Fruit fly (Drosophila melanogaster): Measurements from ENCODE around the gene cad.

Gene cad

dm6 chr2L:20805624-20806339, 35.3 kb downstream of the cad start (continued):
- TF ChIP-seq Xbp1 (GFP tag; optimal IDR thresholded peaks at IDR 0.05) (peak; percentile 95), Sry-β (GFP tag; optimal IDR thresholded peaks at IDR 0.05) (peak; percentile 45), hkb (optimal IDR thresholded peaks at IDR 0.05) (no peak), hkb (GFP tag; IDR thresholded peaks at IDR 0.05) (peak; percentile 94), Dll (GFP tag; IDR thresholded peaks at IDR 0.05; ENCODE audit: partially characterized antibody) (peak; percentile 64; the same call in 2 of the 4 replicates), stwl (tag; optimal IDR thresholded peaks at IDR 0.05) (peak; percentile 45), rib (GFP tag; IDR thresholded peaks at IDR 0.05) (peak; percentile 91), CG2120 (GFP tag; optimal IDR thresholded peaks at IDR 0.05) (peak; percentile 96), CG10321 (GFP tag; IDR thresholded peaks at IDR 0.05) (peak; percentile 73; the same call in 1 of the 2 replicates), bcd (GFP tag; optimal IDR thresholded peaks at IDR 0.05) (peak; percentile 95), abd-A (tag; optimal IDR thresholded peaks at IDR 0.05) (peak; percentile 92), Fer1 (GFP tag; optimal IDR thresholded peaks at IDR 0.05) (peak; percentile 98), en (GFP tag; optimal IDR thresholded peaks at IDR 0.05) (peak; percentile 53), CTCF (GFP tag; optimal IDR thresholded peaks at IDR 0.05) (peak; percentile 60), al (GFP tag; IDR thresholded peaks at IDR 0.05) (peak; percentile 94), HmgD (GFP tag; optimal IDR thresholded peaks at IDR 0.05) (peak; percentile 12), Blimp-1 (GFP tag; optimal IDR thresholded peaks at IDR 0.05) (peak; percentile 94), CG3281 (GFP tag; optimal IDR thresholded peaks at IDR 0.05) (peak; percentile 96), CG2199 (GFP tag; IDR thresholded peaks at IDR 0.05) (peak; percentile 84; the same call in 2 of the 3 replicates), HLH54F (GFP tag; optimal IDR thresholded peaks at IDR 0.05) (peak; percentile 83), Jarid2 (GFP tag; optimal IDR thresholded peaks at IDR 0.05) (peak; percentile 86), Ptx1 (GFP tag; IDR thresholded peaks at IDR 0.05) (peak; percentile 98), gro (GFP tag; optimal IDR thresholded peaks at IDR 0.05) (peak; percentile 51), CG12071 (GFP tag; optimal IDR thresholded peaks at IDR 0.05) (peak; percentile 92), Awh (GFP tag; IDR thresholded peaks at IDR 0.05) (peak; percentile 93), Six4 (GFP tag; optimal IDR thresholded peaks at IDR 0.05) (peak; percentile 88), CG12744 (GFP tag; optimal IDR thresholded peaks at IDR 0.05) (peak; percentile 33), CG7271 (tag; optimal IDR thresholded peaks at IDR 0.05) (peak; percentile 67), kni (GFP tag; optimal IDR thresholded peaks at IDR 0.05) (peak; percentile 5), CG31388 (GFP tag; optimal IDR thresholded peaks at IDR 0.05) (peak; percentile 89), hb (GFP tag; IDR thresholded peaks at IDR 0.05; ENCODE audit: partially characterized antibody) (peak; percentile 70; the same call in 2 of the 3 replicates), Opbp (GFP tag; IDR thresholded peaks at IDR 0.05; ENCODE audit: partially characterized antibody) (no peak), ato (GFP tag; IDR thresholded peaks at IDR 0.05; ENCODE audit: partially characterized antibody) (peak; percentile 49; the same call in 1 of the 2 replicates), sim (GFP tag; IDR thresholded peaks at IDR 0.05) (peak; percentile 81), Poxn (GFP tag; IDR thresholded peaks at IDR 0.05) (peak; percentile 87), CG12659 (GFP tag; optimal IDR thresholded peaks at IDR 0.05) (peak; percentile 97), Ets97D (GFP tag; optimal IDR thresholded peaks at IDR 0.05) (peak; percentile 48), scrt (GFP tag; optimal IDR thresholded peaks at IDR 0.05) (peak; percentile 89), CG10959 (GFP tag; IDR thresholded peaks at IDR 0.05) (peak; percentile 91), h (optimal IDR thresholded peaks at IDR 0.05) (no peak), Spps (tag; optimal IDR thresholded peaks at IDR 0.05) (peak; percentile 92), CG8944 (GFP tag; optimal IDR thresholded peaks at IDR 0.05) (peak; percentile 69), GATAe (GFP tag; conservative IDR thresholded peaks at IDR 0.05) (peak; percentile 74), pros (GFP tag; optimal IDR thresholded peaks at IDR 0.05) (peak; percentile 9), toy (GFP tag; IDR thresholded peaks at IDR 0.05) (peak; percentile 86), repo (GFP tag; optimal IDR thresholded peaks at IDR 0.05) (peak; percentile 21), Asciz (GFP tag; optimal IDR thresholded peaks at IDR 0.05) (peak; percentile 94), pita (GFP tag; optimal IDR thresholded peaks at IDR 0.05) (no peak), vvl (GFP tag; IDR thresholded peaks at IDR 0.05) (peak; percentile 98), lilli (GFP tag; optimal IDR thresholded peaks at IDR 0.05) (peak; percentile 95)

Data from whole organism, embryonic.